Fruit fly (Drosophila melanogaster): ENCODE results near the gene Ptpmeg.

The Ptpmeg gene

DNA sequence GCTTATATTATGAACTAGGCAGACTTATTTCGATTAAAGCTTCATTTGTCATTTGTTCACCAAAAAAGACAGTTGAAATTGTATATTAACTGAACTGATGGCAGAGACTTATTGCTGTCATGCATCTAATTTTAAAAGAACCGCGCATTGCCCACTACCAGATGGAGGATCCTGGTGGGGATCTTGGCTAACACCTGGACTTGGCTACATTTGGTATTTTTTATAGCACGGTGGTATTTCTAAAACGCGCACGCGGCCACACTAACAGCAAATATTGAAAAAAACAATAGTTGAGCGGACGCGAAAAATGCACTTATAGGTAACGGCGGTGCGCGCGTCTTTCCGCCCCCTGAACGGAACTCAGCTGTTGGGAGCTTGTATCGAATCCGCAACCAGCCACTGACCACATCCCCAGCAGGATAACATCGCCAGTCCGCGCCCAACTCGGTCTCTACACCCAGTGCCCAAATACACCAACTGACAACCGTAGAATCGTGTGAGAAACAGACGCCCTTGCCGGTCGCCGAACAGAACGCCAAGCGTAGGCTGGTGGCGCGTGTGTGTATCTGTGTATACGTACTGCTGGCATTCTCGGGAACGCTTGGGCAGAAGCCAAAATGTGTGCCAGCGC is 35.6 kb upstream of the Ptpmeg start (continued):
- TF ChIP-seq CG11695 (GFP tag; IDR thresholded peaks at IDR 0.05) (no peak; the same call in 2 of the 3 replicates), CG7372 (GFP tag; IDR thresholded peaks at IDR 0.05) (no peak), Pdp1 (GFP tag; optimal IDR thresholded peaks at IDR 0.05) (peak in 1 of 2 experiments; percentile 86), HmgD (GFP tag; optimal IDR thresholded peaks at IDR 0.05) (peak; percentile 16), br (optimal IDR thresholded peaks at IDR 0.05) (no peak), Myb (GFP tag; optimal IDR thresholded peaks at IDR 0.05) (peak; percentile 74), CG34224 (GFP tag; IDR thresholded peaks at IDR 0.05; ENCODE audit: partially characterized antibody) (no peak), disco-r (GFP tag; optimal IDR thresholded peaks at IDR 0.05) (no peak), CG7928 (GFP tag; optimal IDR thresholded peaks at IDR 0.05) (peak; percentile 16), gfzf (GFP tag; optimal IDR thresholded peaks at IDR 0.05) (peak; percentile 98), Hsf (GFP tag; optimal IDR thresholded peaks at IDR 0.05) (no peak), Mad (GFP tag; optimal IDR thresholded peaks at IDR 0.05) (no peak), Hmr (GFP tag; optimal IDR thresholded peaks at IDR 0.05) (peak; percentile 48), HLH3B (GFP tag; IDR thresholded peaks at IDR 0.05) (no peak), CG4707 (GFP tag; optimal IDR thresholded peaks at IDR 0.05) (no peak), Blimp-1 (GFP tag; optimal IDR thresholded peaks at IDR 0.05) (no peak), hbn (GFP tag; IDR thresholded peaks at IDR 0.05; ENCODE audit: partially characterized antibody) (no peak), insv (GFP tag; optimal IDR thresholded peaks at IDR 0.05) (peak in 1 of 2 experiments; percentile 49), zen2 (GFP tag; IDR thresholded peaks at IDR 0.05; ENCODE audit: partially characterized antibody) (no peak), CG31441 (GFP tag; IDR thresholded peaks at IDR 0.05) (peak; percentile 31; the same call in 1 of the 2 replicates), odd (GFP tag; optimal IDR thresholded peaks at IDR 0.05) (no peak), sug (tag; optimal IDR thresholded peaks at IDR 0.05) (peak; percentile 16), CG1233 (GFP tag; optimal IDR thresholded peaks at IDR 0.05) (peak; percentile 25), rib (GFP tag; IDR thresholded peaks at IDR 0.05) (no peak), Fer1 (GFP tag; optimal IDR thresholded peaks at IDR 0.05) (peak; percentile 55), kni (GFP tag; optimal IDR thresholded peaks at IDR 0.05) (peak; percentile 56), twi (tag; optimal IDR thresholded peaks at IDR 0.05) (peak; percentile 52), CG3065 (GFP tag; optimal IDR thresholded peaks at IDR 0.05) (no peak), CG9817 (tag; optimal IDR thresholded peaks at IDR 0.05) (no peak), CG6683 (GFP tag; optimal IDR thresholded peaks at IDR 0.05) (peak; percentile 18), CG17361 (GFP tag; IDR thresholded peaks at IDR 0.05) (peak; percentile 40; the same call in 1 of the 3 replicates), CG8478 (optimal IDR thresholded peaks at IDR 0.05) (no peak), chif (GFP tag; optimal IDR thresholded peaks at IDR 0.05) (peak in 1 of 2 experiments; percentile 21), CG12299 (tag; optimal IDR thresholded peaks at IDR 0.05) (peak; percentile 58), Ssrp (tag; optimal IDR thresholded peaks at IDR 0.05) (no peak)

DNA sequence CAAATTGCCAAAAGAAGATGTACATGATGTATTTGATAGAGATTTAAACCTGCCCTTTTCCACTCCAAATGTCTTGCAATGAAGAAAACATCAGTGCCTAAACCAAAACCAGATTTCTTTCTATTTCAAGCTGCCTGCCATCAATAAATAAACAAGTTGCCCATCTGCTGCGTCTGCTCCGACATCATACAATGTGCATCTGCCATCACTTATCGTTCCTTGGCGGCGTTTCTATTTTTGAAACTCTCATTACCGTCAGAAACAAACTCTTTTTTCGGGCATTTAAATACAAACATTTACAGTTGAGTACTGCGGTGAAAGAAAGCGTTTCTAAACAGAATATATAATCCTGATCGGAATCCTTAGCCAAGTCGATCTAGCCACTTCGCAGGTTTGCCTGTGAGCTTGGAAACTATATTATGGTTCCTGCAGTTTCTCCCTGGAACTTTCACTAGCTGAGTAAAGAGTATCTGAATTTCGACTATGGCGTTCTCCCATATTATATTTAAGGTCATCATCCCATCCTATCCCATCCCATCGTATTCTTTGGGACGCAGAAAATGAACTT is 33.0 kb upstream of the Ptpmeg start:
- TF ChIP-seq Meics (GFP tag; optimal IDR thresholded peaks at IDR 0.05) (no peak), dmrt11E (tag; optimal IDR thresholded peaks at IDR 0.05) (peak; percentile 79), nmo (GFP tag; optimal IDR thresholded peaks at IDR 0.05) (peak; percentile 71), CG4424 (GFP tag; optimal IDR thresholded peaks at IDR 0.05) (peak; percentile 50), CG2712 (tag; optimal IDR thresholded peaks at IDR 0.05) (peak; percentile 72), CG13424 (tag; optimal IDR thresholded peaks at IDR 0.05) (peak; percentile 28), CG32772 (GFP tag; IDR thresholded peaks at IDR 0.05) (0 out of 2 replicates have a peak, but pooled peaks have one; percentile 19), CG1647 (GFP tag; optimal IDR thresholded peaks at IDR 0.05) (peak; percentile 19), CG1832 (GFP tag; optimal IDR thresholded peaks at IDR 0.05) (no peak), CG8944 (GFP tag; optimal IDR thresholded peaks at IDR 0.05) (peak; percentile 31), Pdp1 (GFP tag; optimal IDR thresholded peaks at IDR 0.05) (peak in 1 of 2 experiments; percentile 31), CG12391 (tag; optimal IDR thresholded peaks at IDR 0.05) (peak; percentile 43), lola (GFP tag; optimal IDR thresholded peaks at IDR 0.05) (peak in 1 of 3 experiments; percentile 71), prd (optimal IDR thresholded peaks at IDR 0.05) (no peak), prd (GFP tag; IDR thresholded peaks at IDR 0.05) (0 out of 3 replicates have a peak, but pooled peaks have one; percentile 20), D (optimal IDR thresholded peaks at IDR 0.05) (no peak), D (GFP tag; optimal IDR thresholded peaks at IDR 0.05) (peak; percentile 62)

All from whole organism, embryonic.